Worm (Caenorhabditis elegans): Measurements from ENCODE around the gene fbxa-54.

DNA sequence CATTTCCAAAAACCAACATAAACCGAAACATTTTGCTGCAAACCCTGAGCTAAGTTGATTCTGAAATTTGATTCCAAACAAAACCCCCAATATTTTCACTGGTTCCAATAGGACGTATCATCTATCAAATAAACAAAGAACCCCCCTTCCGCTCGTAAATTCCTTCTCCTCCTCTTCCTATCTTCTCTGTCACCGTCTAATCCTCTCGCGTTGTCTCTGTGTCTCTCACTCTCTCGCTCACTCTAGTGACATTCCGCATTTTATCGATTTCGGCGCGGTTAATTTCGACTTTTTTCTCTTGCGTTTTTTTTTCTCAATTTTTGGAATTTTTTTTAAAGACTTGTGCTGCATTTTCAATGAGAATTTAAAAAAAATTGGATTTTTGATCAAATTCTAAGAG is 25.8 kb downstream of the fbxa-54 start:
- TF ChIP-seq hlh-8 (tag; optimal IDR thresholded peaks at IDR 0.05) = no peak
- no peak for TF ChIP-seq ceh-14 (tag; optimal IDR thresholded peaks at IDR 0.05)
- TF ChIP-seq che-1 (tag; optimal IDR thresholded peaks at IDR 0.05) = no peak
- TF ChIP-seq unc-3 (GFP tag; conservative IDR thresholded peaks at IDR 0.05) = no peak
- no peak for TF ChIP-seq unc-3 (tag; optimal IDR thresholded peaks at IDR 0.05)
- TF ChIP-seq nhr-11 (tag; optimal IDR thresholded peaks at IDR 0.05) = no peak
- no peak for TF ChIP-seq ets-4 (tag; optimal IDR thresholded peaks at IDR 0.05)
- TF ChIP-seq ama-1 (optimal IDR thresholded peaks at IDR 0.05) = no peak
- no peak for TF ChIP-seq sox-4 (tag; optimal IDR thresholded peaks at IDR 0.05)
- no peak for TF ChIP-seq pqm-1 (tag; optimal IDR thresholded peaks at IDR 0.05)
